Worm (Caenorhabditis elegans): ENCODE measurements around the gene K12H6.8.

DNA sequence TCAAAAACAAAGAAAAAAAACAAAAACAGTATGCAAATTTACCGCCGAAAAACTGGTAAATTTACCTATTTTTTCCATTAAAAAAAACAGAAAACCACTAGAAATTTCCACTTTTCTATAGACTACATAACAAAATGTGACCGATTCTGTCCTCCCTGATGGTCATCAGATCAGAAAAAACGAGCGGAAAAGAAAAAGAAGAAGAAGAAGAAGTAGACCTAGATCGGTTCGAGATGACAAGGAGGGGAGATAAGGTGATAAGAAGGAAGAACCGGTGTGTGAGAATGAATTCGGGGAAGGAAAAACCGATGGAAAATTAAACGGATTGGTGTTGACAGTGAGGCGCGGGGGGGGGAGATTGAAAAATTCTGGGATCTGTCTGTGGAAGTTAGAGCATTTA lies 28.4 kb downstream of the K12H6.8 start:
- TF ChIP-seq ets-4 (GFP tag; optimal IDR thresholded peaks at IDR 0.05) (no peak), dpl-1 (GFP tag; optimal IDR thresholded peaks at IDR 0.05) (no peak), ceh-91 (GFP tag; IDR thresholded peaks at IDR 0.05) (no peak), mes-4 (tag; optimal IDR thresholded peaks at IDR 0.05) (no peak), pha-4 (tag; optimal IDR thresholded peaks at IDR 0.05) (no peak), sdz-38 (tag; optimal IDR thresholded peaks at IDR 0.05) (no peak), dpff-1 (tag; optimal IDR thresholded peaks at IDR 0.05) (no peak), unc-62 (GFP tag; optimal IDR thresholded peaks at IDR 0.05) (no peak), nfyb-1 (GFP tag; IDR thresholded peaks at IDR 0.05) (no peak), hrde-1 (tag; optimal IDR thresholded peaks at IDR 0.05; ENCODE audit: borderline replicate concordance) (no peak)
